Worm (Caenorhabditis elegans): ENCODE measurements around the gene ncx-2.

DNA sequence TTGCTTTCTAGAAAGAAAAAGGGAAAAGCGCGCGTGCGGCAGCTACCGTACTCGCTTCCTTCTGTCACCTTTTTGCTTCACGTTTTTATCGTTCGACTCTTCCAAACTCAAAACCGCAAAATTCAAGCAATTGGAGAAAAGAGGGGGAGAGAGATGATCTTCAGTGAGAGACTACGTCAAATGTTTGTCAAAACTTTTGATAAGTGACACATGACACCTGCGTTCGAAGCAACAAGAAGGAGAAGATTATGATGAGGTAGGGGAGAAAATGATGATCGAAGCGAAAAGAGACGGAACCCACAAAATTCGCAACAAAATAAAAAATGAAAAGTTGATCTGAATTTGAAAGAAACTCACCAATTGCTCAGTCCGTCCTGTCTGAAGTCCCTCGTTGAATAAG lies 14.9 kb downstream of the ncx-2 start:
- TF ChIP-seq tbx-11 (GFP tag; IDR thresholded peaks at IDR 0.05) (no peak), scrt-1 (GFP tag; IDR thresholded peaks at IDR 0.05) (no peak), ceh-13 (GFP tag; optimal IDR thresholded peaks at IDR 0.05) (no peak), flt-1 (GFP tag; IDR thresholded peaks at IDR 0.05) (no peak), aly-1 (tag; optimal IDR thresholded peaks at IDR 0.05) (no peak), hmg-4 (GFP tag; optimal IDR thresholded peaks at IDR 0.05) (no peak), ama-1 (optimal IDR thresholded peaks at IDR 0.05) (no peak), tra-4 (tag; optimal IDR thresholded peaks at IDR 0.05) (no peak), tbx-37 (GFP tag; conservative IDR thresholded peaks at IDR 0.05) (no peak), ceh-36 (tag; optimal IDR thresholded peaks at IDR 0.05) (no peak), ets-7 (tag; optimal IDR thresholded peaks at IDR 0.05) (no peak), B0310.2 (tag; optimal IDR thresholded peaks at IDR 0.05) (no peak), hmbx-1 (tag; optimal IDR thresholded peaks at IDR 0.05) (no peak), sea-1 (GFP tag; conservative IDR thresholded peaks at IDR 0.05) (no peak)

All from whole organism, early embryonic.